Worm (Caenorhabditis elegans) whole organism, L1 larva: ENCODE data around the gene gst-30.

ENCODE experiments used
- C04F5.9 ChIP-seq: sonication (generic microtip); optimal IDR thresholded peaks from 2 replicates; lab custom pipeline; 2016; ENCODE audit warnings: missing genetic modification characterization, missing compliant biosample characterization
- C34B4.2 ChIP-seq: sonication (generic microtip); optimal IDR thresholded peaks from 2 replicates; lab custom pipeline; 2017; ENCODE audit warnings: mild to moderate bottlenecking, missing genetic modification characterization, missing compliant biosample characterization
- aha-1 ChIP-seq: fragments of 150-350 bp; optimal IDR thresholded peaks from 2 replicates; lab custom pipeline; 2014; ENCODE audit warnings: missing biosample characterization, missing genetic modification characterization
- aly-2 ChIP-seq: fragments of 150-350 bp; optimal IDR thresholded peaks from 2 replicates; lab custom pipeline; 2014; ENCODE audit warnings: missing biosample characterization, missing genetic modification characterization
- blmp-1 ChIP-seq: fragments of 150-350 bp; optimal IDR thresholded peaks from 2 replicates; lab custom pipeline; 2014; ENCODE audit warnings: missing biosample characterization, missing genetic modification characterization
- ceh-88 ChIP-seq: fragments of 200-800 bp; sonication (Bioruptor generic); IDR thresholded peaks from 2 replicates; pipeline ENCODE4 v1.3.6; 2022; ENCODE audit warnings: missing genetic modification characterization, missing compliant biosample characterization
- dsc-1 ChIP-seq: sonication (generic microtip); optimal IDR thresholded peaks from 2 replicates; lab custom pipeline; 2016; ENCODE audit warnings: mild to moderate bottlenecking, missing genetic modification characterization, missing compliant biosample characterization
- efl-3 ChIP-seq: fragments of 200-800 bp; sonication (Bioruptor generic); optimal IDR thresholded peaks from 2 replicates; lab custom pipeline; 2018; ENCODE audit warnings: mild to moderate bottlenecking, missing genetic modification characterization, missing compliant biosample characterization
- egl-13 ChIP-seq: sonication (generic microtip); optimal IDR thresholded peaks from 2 replicates; lab custom pipeline; 2016; ENCODE audit warnings: missing genotype, missing genetic modification reagents, missing genetic modification characterization, missing compliant biosample characterization
- elt-3 ChIP-seq, 6 experiments: fragments of 150-350 bp in 1 of 6; sonication (generic microtip); optimal IDR thresholded peaks; 2 replicates each; lab custom pipeline; 2017 to 2018; ENCODE audit warnings: missing biosample characterization in 6 of 6, missing genetic modification characterization in 6 of 6, inconsistent platforms in 1 of 6
- ets-5 ChIP-seq: fragments of 200-800 bp; sonication (Bioruptor generic); IDR thresholded peaks from 2 replicates; pipeline ENCODE4 v1.3.6; 2022; ENCODE audit warnings: missing genetic modification characterization, missing compliant biosample characterization
- grh-1 ChIP-seq: fragments of 200-800 bp; sonication (Bioruptor generic); IDR thresholded peaks from 2 replicates; pipeline ENCODE4 v1.3.6; 2022; ENCODE audit warnings: missing genetic modification reagents, missing genetic modification characterization, missing compliant biosample characterization
- hlh-4 ChIP-seq: sonication (generic microtip); optimal IDR thresholded peaks from 2 replicates; lab custom pipeline; 2016; ENCODE audit warnings: mild to moderate bottlenecking, missing genetic modification characterization, missing compliant biosample characterization
- irx-1 ChIP-seq: sonication (generic microtip); optimal IDR thresholded peaks from 2 replicates; lab custom pipeline; 2016; ENCODE audit warnings: missing genetic modification characterization, missing compliant biosample characterization
- isw-1 ChIP-seq: fragments of 200-800 bp; sonication (Bioruptor generic); IDR thresholded peaks from 2 replicates; pipeline ENCODE4 v1.3.6; 2022; ENCODE audit warnings: missing genetic modification characterization, missing compliant biosample characterization
- jun-1 ChIP-seq: fragments of 150-350 bp; optimal IDR thresholded peaks from 2 replicates; lab custom pipeline; 2014; ENCODE audit warnings: missing biosample characterization, missing genetic modification reagents, missing genetic modification characterization
- mdl-1 ChIP-seq, 2 experiments: fragments of 150-350 bp; optimal IDR thresholded peaks; 2 replicates each; lab custom pipeline; 2014 to 2017; ENCODE audit warnings: missing biosample characterization in 2 of 2, missing genetic modification characterization in 2 of 2, inconsistent platforms in 1 of 2
- mep-1 ChIP-seq: fragments of 150-350 bp; optimal IDR thresholded peaks from 2 replicates; lab custom pipeline; 2014; ENCODE audit warnings: missing biosample characterization, missing genetic modification characterization
- nhr-12 ChIP-seq: sonication (generic microtip); optimal IDR thresholded peaks from 2 replicates; lab custom pipeline; 2017; ENCODE audit warnings: missing biosample characterization, missing genetic modification characterization
- nhr-19 ChIP-seq: fragments of 200-800 bp; sonication (Bioruptor generic); conservative IDR thresholded peaks from 2 replicates; pipeline ENCODE4 v1.3.6; 2022; ENCODE audit warnings: missing genetic modification characterization, missing compliant biosample characterization
- nhr-20 ChIP-seq: sonication (generic microtip); optimal IDR thresholded peaks from 2 replicates; lab custom pipeline; 2016; ENCODE audit warnings: mild to moderate bottlenecking, missing genetic modification characterization, missing compliant biosample characterization
- nhr-28 ChIP-seq: fragments of 150-350 bp; optimal IDR thresholded peaks from 2 replicates; lab custom pipeline; 2014; ENCODE audit warnings: missing biosample characterization, missing genetic modification characterization
- nhr-76 ChIP-seq: sonication (generic microtip); optimal IDR thresholded peaks from 2 replicates; lab custom pipeline; 2017; ENCODE audit warnings: missing biosample characterization, missing genetic modification characterization
- nhr-85 ChIP-seq: sonication (generic microtip); peaks from one replicate; lab custom pipeline; 2016; ENCODE audit warnings: missing genetic modification characterization, inconsistent platforms, missing compliant biosample characterization
- nhr-90 ChIP-seq: sonication (generic microtip); optimal IDR thresholded peaks from 2 replicates; lab custom pipeline; 2016; ENCODE audit warnings: mild to moderate bottlenecking, missing genetic modification characterization, missing compliant biosample characterization; ENCODE audit not compliant: poor library complexity
- pag-3 ChIP-seq: sonication (generic microtip); optimal IDR thresholded peaks from 2 replicates; lab custom pipeline; 2017; ENCODE audit warnings: missing genetic modification characterization, mild to moderate bottlenecking, missing compliant biosample characterization, antibody characterized with exemption, borderline replicate concordance; ENCODE audit not compliant: insufficient read depth
- pqm-1 ChIP-seq: sonication (generic microtip); optimal IDR thresholded peaks from 3 replicates; lab custom pipeline; 2017; ENCODE audit warnings: missing biosample characterization, missing genetic modification characterization
- sup-37 ChIP-seq: fragments of 200-800 bp; sonication (Bioruptor generic); optimal IDR thresholded peaks from 2 replicates; lab custom pipeline; 2018; ENCODE audit warnings: mild to moderate bottlenecking, missing genetic modification characterization, missing compliant biosample characterization
- swsn-7 ChIP-seq: sonication (generic microtip); optimal IDR thresholded peaks from 2 replicates; lab custom pipeline; 2016; ENCODE audit warnings: missing genetic modification characterization, missing compliant biosample characterization
- tlp-1 ChIP-seq: fragments of 150-350 bp; optimal IDR thresholded peaks from 2 replicates; lab custom pipeline; 2014; ENCODE audit warnings: missing biosample characterization, missing genetic modification characterization
- unc-30 ChIP-seq: sonication (generic microtip); optimal IDR thresholded peaks from 2 replicates; lab custom pipeline; 2017; ENCODE audit warnings: missing biosample characterization, missing genetic modification characterization
- unc-98 ChIP-seq: fragments of 200-800 bp; sonication (Bioruptor generic); IDR thresholded peaks from 2 replicates; pipeline ENCODE4 v1.3.6; 2022; ENCODE audit warnings: missing genetic modification characterization, missing compliant biosample characterization
- xbp-1 ChIP-seq: sonication (generic microtip); optimal IDR thresholded peaks from 2 replicates; lab custom pipeline; 2016; ENCODE audit warnings: missing genetic modification characterization, missing compliant biosample characterization
- zag-1 ChIP-seq: fragments of 150-350 bp; optimal IDR thresholded peaks from 2 replicates; lab custom pipeline; 2014; ENCODE audit warnings: missing biosample characterization, missing genetic modification characterization
- zip-4 ChIP-seq: fragments of 200-800 bp; sonication (Bioruptor generic); optimal IDR thresholded peaks from 2 replicates; lab custom pipeline; 2018; ENCODE audit warnings: mild to moderate bottlenecking, missing genetic modification characterization, moderate library complexity, missing compliant biosample characterization
- ztf-11 ChIP-seq, 2 experiments: sonication (generic microtip); optimal IDR thresholded peaks; 2 replicates each; lab custom pipeline; 2016 to 2017; ENCODE audit warnings: missing genetic modification characterization in 2 of 2, missing biosample characterization in 1 of 2, missing compliant biosample characterization in 1 of 2

The gst-30 gene

DNA sequence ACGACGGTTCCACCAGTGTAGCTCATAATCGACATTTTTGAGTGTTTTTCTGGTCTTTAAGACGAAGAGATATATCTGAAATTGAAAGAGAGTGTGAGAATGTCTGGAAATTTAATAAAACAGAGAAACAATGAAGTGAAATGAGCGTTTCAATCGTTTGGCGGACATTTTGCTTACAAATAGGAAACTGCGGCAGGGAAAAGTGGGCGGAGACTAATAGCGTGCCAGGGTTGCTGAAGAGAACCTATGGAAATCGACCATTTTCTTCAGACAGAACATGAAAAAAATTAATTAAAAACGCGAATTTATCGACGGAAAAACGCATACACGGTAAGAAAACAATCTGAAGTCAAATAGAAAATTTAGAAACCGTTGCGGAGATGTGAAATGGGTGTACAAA, 20.5 kb upstream of the gst-30 start, which contains the start of gene pbs-3 (continued):
- TF ChIP-seq nhr-20 (peak; percentile 49), pqm-1 (tag; lab: Kevin White, UChicago) (no peak), nhr-76 (no peak)

DNA sequence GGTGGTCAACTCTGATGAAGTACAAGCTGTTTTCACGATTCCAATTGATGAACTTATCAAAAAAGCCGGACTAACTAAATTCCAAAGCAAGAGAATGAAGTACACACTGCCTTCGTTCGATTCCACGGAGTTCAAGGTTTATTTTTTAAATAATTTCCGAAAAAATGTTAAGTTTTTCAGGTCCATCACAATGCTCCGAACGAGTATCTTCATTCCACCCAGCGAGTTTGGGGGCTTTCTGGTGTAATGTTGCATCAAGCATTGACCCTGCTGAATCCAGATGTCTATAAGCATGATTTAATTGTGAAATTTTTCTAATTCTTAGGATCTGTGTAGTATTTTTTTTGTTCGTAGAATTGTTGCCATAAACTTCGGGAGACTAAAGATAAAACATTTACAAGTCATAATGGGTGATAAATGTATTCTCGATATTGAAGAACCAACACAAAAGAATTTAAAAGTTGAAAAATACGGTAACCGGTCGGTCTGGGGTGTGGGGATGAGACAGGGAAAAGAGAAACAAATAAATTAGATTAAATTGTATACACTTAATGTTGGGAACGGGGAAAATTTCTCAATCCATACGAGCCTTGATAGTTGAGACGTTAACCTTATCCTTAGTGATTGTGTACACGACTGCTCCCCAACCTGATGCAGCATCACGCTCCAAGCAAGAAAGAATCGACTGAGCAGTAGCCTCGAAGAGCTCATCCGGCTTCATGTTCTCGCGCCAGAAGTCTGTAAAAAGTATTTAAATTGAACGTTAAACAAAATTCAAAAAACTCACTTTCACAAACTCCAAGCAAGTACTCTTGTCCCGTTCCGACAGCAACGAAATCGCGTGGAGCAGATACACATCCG, 19.5 kb upstream of the gst-30 start:
- TF ChIP-seq dsc-1 (tag; lab: Kevin White, UChicago) = peak; percentile 32
- TF ChIP-seq nhr-28 (tag; lab: Kevin White, UChicago) = no peak
- no peak for TF ChIP-seq unc-98 (GFP tag; lab: Robert Waterston, UW)
- TF ChIP-seq pag-3 (tag; lab: Kevin White, UChicago) = no peak
- no peak for TF ChIP-seq grh-1
- peak; percentile 59 for TF ChIP-seq nhr-85 (tag; lab: Kevin White, UChicago)
- no peak for TF ChIP-seq efl-3
- TF ChIP-seq sup-37 (GFP tag; lab: Kevin White, UChicago) = no peak
- TF ChIP-seq zag-1 (tag; lab: Kevin White, UChicago) = no peak
- TF ChIP-seq nhr-12 (tag; lab: Kevin White, UChicago) = no peak
- TF ChIP-seq blmp-1 (tag; lab: Kevin White, UChicago) = no peak
- no peak for TF ChIP-seq mep-1 (tag; lab: Kevin White, UChicago)
- no peak for TF ChIP-seq nhr-19 (GFP tag; lab: Robert Waterston, UW)
- no peak for TF ChIP-seq elt-3 (tag; optimal IDR thresholded peaks at IDR 0.05; lab: Kevin White, UChicago)
- TF ChIP-seq egl-13 (tag; lab: Kevin White, UChicago) = no peak
- no peak for TF ChIP-seq aly-2 (tag; lab: Kevin White, UChicago)

ce11 chrII:4953289-4953688, 18.4 kb upstream of the gst-30 start, which contains the start of gene ndx-3:
Gene ndx-3 (plus strand): TSS chrII:4953589.
- TF ChIP-seq aha-1 (tag; lab: Kevin White, UChicago) = no peak
- no peak for TF ChIP-seq jun-1 (tag; lab: Kevin White, UChicago)
- TF ChIP-seq nhr-20 = no peak
- TF ChIP-seq hlh-4 (tag; lab: Kevin White, UChicago) = no peak

DNA sequence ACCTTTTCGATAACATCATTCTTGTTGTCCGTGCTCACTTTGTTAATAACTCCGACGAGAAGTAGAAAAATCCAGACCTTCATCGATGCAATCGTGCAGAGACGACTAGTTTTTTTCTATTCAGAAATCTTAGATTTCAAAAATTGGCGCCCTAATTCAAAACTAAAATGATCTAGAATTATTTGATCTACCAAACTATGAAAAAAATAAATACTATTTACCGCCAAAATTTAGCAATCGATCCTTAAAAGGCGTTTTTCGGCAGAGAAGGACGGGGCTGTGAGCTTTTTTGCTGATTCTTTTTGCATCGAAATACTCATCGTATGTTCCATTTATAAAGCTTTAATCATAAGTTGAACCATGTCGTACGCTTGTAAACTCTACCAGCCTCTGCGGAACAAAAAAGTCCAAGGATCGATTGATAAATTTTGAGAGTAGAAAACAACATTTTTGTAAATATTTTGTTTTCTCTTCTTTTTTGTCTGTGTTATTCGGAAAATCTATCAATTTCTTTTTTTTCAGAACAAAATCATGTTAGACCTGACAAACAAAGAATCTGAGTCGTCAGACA, 14.6 kb upstream of the gst-30 start, which contains the start of the genes try-1 and zyg-12:
Gene try-1, minus strand, starts transcription at position 148 of the 571 bp plus-strand sequence.
Gene zyg-12, plus strand, starts transcription at position 521 of the 571 bp plus-strand sequence.
- TF ChIP-seq ets-5 (GFP tag; lab: Robert Waterston, UW) (no peak), C04F5.9 (tag; lab: Kevin White, UChicago) (no peak), tlp-1 (tag; lab: Kevin White, UChicago) (no peak), swsn-7 (tag; lab: Kevin White, UChicago) (no peak), xbp-1 (no peak), ztf-11 (tag; optimal IDR thresholded peaks at IDR 0.05; lab: Kevin White, UChicago) (no peak), aly-2 (tag; lab: Kevin White, UChicago) (no peak), mdl-1 (tag; optimal IDR thresholded peaks at IDR 0.05; lab: Kevin White, UChicago) (no peak), isw-1 (GFP tag; lab: Robert Waterston, UW) (no peak), hlh-4 (tag; lab: Kevin White, UChicago) (no peak), egl-13 (tag; lab: Kevin White, UChicago) (no peak), ceh-88 (no peak), unc-30 (tag; lab: Kevin White, UChicago) (no peak), zip-4 (GFP tag; lab: Kevin White, UChicago) (no peak), nhr-90 (tag; lab: Kevin White, UChicago) (no peak), irx-1 (tag; lab: Kevin White, UChicago) (no peak), nhr-12 (tag; lab: Kevin White, UChicago) (no peak), C34B4.2 (tag; lab: Kevin White, UChicago) (no peak)
- TF ChIP-seq, all 84 proteins: peak for 0
